Worm (Caenorhabditis elegans): ENCODE data around the gene C18D11.1.

- no peak for TF ChIP-seq ceh-18 (tag; optimal IDR thresholded peaks at IDR 0.05)
- no peak for TF ChIP-seq dve-1 (tag; optimal IDR thresholded peaks at IDR 0.05)
- no peak for TF ChIP-seq ceh-24 (tag; optimal IDR thresholded peaks at IDR 0.05)
- TF ChIP-seq fkh-10 (GFP tag; optimal IDR thresholded peaks at IDR 0.05): no peak
- TF ChIP-seq hlh-30 (tag; optimal IDR thresholded peaks at IDR 0.05; ENCODE audit: insufficient read depth): no peak
- no peak for TF ChIP-seq nfya-1 (tag; optimal IDR thresholded peaks at IDR 0.05)
- no peak for TF ChIP-seq lim-6 (tag; optimal IDR thresholded peaks at IDR 0.05)
- no peak for TF ChIP-seq lin-11 (tag; optimal IDR thresholded peaks at IDR 0.05)
- no peak for TF ChIP-seq unc-86 (tag; optimal IDR thresholded peaks at IDR 0.05)
- no peak for TF ChIP-seq ceh-30 (tag; optimal IDR thresholded peaks at IDR 0.05)
These were observed 26.9 kb upstream of the C18D11.1 start for ce11 chrIII:11789480-11789879.
